Fruit fly (Drosophila melanogaster): ENCODE results near the gene ttm2.

The ttm2 gene

DNA sequence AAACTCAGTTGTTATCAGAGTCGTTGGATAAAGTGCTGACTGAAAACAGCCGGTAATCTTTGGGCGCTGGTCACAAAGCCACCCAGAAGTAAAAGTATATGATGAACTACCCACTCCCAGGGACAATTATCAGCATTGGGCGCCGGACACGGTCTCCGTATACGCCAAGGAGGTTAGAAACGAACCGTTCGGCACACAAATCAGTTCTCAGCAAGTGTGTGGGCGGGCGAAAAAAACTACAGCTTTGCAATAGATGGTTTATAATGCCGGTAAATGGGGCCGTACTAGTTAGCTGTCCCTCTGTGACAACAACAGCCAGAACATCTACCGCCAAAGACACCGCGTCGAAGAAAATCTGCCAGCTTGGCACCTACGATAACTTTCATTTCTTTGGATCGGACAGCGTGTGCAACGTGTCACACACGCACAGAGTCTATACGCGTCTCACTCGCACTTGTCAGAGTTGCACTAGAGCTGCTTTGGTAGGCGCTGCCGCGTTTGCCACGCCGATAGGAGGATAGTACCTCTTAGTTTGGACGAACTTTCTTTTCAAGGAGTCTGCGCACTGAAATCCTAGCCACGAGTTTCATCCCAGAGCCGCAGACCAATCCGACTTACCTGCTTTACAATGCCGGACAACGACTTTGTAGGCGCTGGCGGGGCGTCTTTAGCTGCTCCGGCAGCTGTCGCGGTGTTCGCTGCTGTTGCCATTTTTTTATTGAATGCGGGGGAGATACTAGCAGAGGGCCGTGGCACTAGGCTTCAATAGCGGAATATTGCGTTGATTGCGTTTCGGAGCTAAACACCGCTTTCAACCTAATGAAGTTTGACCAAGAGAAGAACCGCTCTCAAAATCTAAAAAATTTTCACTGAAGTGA, 11.2 kb upstream of the ttm2 start (continued):
- TF ChIP-seq CG30431 (GFP tag; optimal IDR thresholded peaks at IDR 0.05) (no peak), B-H1 (GFP tag; IDR thresholded peaks at IDR 0.05) (no peak), pb (GFP tag; optimal IDR thresholded peaks at IDR 0.05) (no peak), CG7963 (GFP tag; IDR thresholded peaks at IDR 0.05; ENCODE audit: partially characterized antibody) (no peak), CG10462 (GFP tag; optimal IDR thresholded peaks at IDR 0.05) (no peak), fd96Cb (tag; optimal IDR thresholded peaks at IDR 0.05) (no peak), CG11695 (GFP tag; IDR thresholded peaks at IDR 0.05) (no peak), scrt (GFP tag; optimal IDR thresholded peaks at IDR 0.05) (no peak), ci (GFP tag; IDR thresholded peaks at IDR 0.05) (peak; percentile 41; the same call in 2 of the 3 replicates), shn (GFP tag; optimal IDR thresholded peaks at IDR 0.05) (no peak), yki (optimal IDR thresholded peaks at IDR 0.05) (no peak), CG14667 (GFP tag; IDR thresholded peaks at IDR 0.05) (no peak), bigmax (GFP tag; optimal IDR thresholded peaks at IDR 0.05) (peak; percentile 93), gce (GFP tag; IDR thresholded peaks at IDR 0.05) (0 out of 3 replicates have a peak, but pooled peaks have one; percentile 42), tx (GFP tag; optimal IDR thresholded peaks at IDR 0.05) (no peak), YL-1 (GFP tag; optimal IDR thresholded peaks at IDR 0.05) (peak; percentile 39), CG42726 (GFP tag; IDR thresholded peaks at IDR 0.05; ENCODE audit: partially characterized antibody) (no peak), Ada2b (GFP tag; IDR thresholded peaks at IDR 0.05) (0 out of 2 replicates have a peak, but pooled peaks have one; percentile 6), CG15269 (tag; optimal IDR thresholded peaks at IDR 0.05) (no peak), az2 (GFP tag; optimal IDR thresholded peaks at IDR 0.05) (no peak), CG1233 (GFP tag; optimal IDR thresholded peaks at IDR 0.05) (no peak), jing (GFP tag; optimal IDR thresholded peaks at IDR 0.05) (no peak), HmgZ (tag; optimal IDR thresholded peaks at IDR 0.05) (no peak), NK7.1 (GFP tag; optimal IDR thresholded peaks at IDR 0.05) (no peak), CG2120 (GFP tag; optimal IDR thresholded peaks at IDR 0.05) (no peak), Deaf1 (tag; optimal IDR thresholded peaks at IDR 0.05) (no peak), CG10543 (GFP tag; optimal IDR thresholded peaks at IDR 0.05) (no peak), Tbp (GFP tag; optimal IDR thresholded peaks at IDR 0.05) (no peak), CG15601 (tag; optimal IDR thresholded peaks at IDR 0.05) (no peak), CG11723 (GFP tag; optimal IDR thresholded peaks at IDR 0.05) (no peak), dan (GFP tag; IDR thresholded peaks at IDR 0.05) (no peak), ken (GFP tag; IDR thresholded peaks at IDR 0.05) (0 out of 3 replicates have a peak, but pooled peaks have one; percentile 25), CG15479 (GFP tag; optimal IDR thresholded peaks at IDR 0.05) (no peak), hbn (GFP tag; IDR thresholded peaks at IDR 0.05; ENCODE audit: partially characterized antibody) (no peak), CG11085 (GFP tag; IDR thresholded peaks at IDR 0.05) (no peak), fu2 (GFP tag; optimal IDR thresholded peaks at IDR 0.05) (no peak), CG13894 (tag; optimal IDR thresholded peaks at IDR 0.05) (no peak), CG11560 (tag; IDR thresholded peaks at IDR 0.05) (no peak), Med (GFP tag) (peak; percentile 61), Hr51 (GFP tag; optimal IDR thresholded peaks at IDR 0.05) (no peak), zen (tag; optimal IDR thresholded peaks at IDR 0.05) (no peak), Six4 (GFP tag; optimal IDR thresholded peaks at IDR 0.05) (no peak), Taf1 (GFP tag; IDR thresholded peaks at IDR 0.05) (no peak), CG10654 (GFP tag; optimal IDR thresholded peaks at IDR 0.05) (no peak), twi (tag; optimal IDR thresholded peaks at IDR 0.05) (no peak), prd (optimal IDR thresholded peaks at IDR 0.05) (no peak), prd (GFP tag; IDR thresholded peaks at IDR 0.05) (no peak), Opbp (GFP tag; IDR thresholded peaks at IDR 0.05; ENCODE audit: partially characterized antibody) (peak; percentile 19; the same call in 1 of the 3 replicates), CG12744 (GFP tag; optimal IDR thresholded peaks at IDR 0.05) (no peak), trem (tag; optimal IDR thresholded peaks at IDR 0.05) (no peak)
